Fruit fly (Drosophila melanogaster): Measurements from ENCODE around the gene jar.
A peak's percentile ranks its signal among the peaks of the same experiment; 100 is the strongest.

The jar gene

dm6 chr3R:24293171-24293570 lies 22.1 kb upstream of the jar start (continued):
- no peak for TF ChIP-seq Mrtf (GFP tag; IDR thresholded peaks at IDR 0.05)
- peak; percentile 26 for TF ChIP-seq sqz (GFP tag; optimal IDR thresholded peaks at IDR 0.05)
- no peak for TF ChIP-seq schlank (tag; optimal IDR thresholded peaks at IDR 0.05)
- peak; percentile 52 for TF ChIP-seq HLHmδ (GFP tag; optimal IDR thresholded peaks at IDR 0.05)
- TF ChIP-seq Camta (GFP tag; optimal IDR thresholded peaks at IDR 0.05), result no peak
- TF ChIP-seq nerfin-1 (tag; optimal IDR thresholded peaks at IDR 0.05), result peak; percentile 57
- TF ChIP-seq MBD-R2 (GFP tag; IDR thresholded peaks at IDR 0.05), result no peak
- TF ChIP-seq CG18011 (GFP tag; optimal IDR thresholded peaks at IDR 0.05), result no peak
- TF ChIP-seq shn (GFP tag; optimal IDR thresholded peaks at IDR 0.05), result no peak
- no peak for TF ChIP-seq CG10565 (GFP tag; optimal IDR thresholded peaks at IDR 0.05)
- no peak for TF ChIP-seq Kr (GFP tag; optimal IDR thresholded peaks at IDR 0.05)
- TF ChIP-seq CG1233 (GFP tag; optimal IDR thresholded peaks at IDR 0.05), result peak; percentile 46
- no peak for TF ChIP-seq CG10366 (GFP tag; IDR thresholded peaks at IDR 0.05)
- TF ChIP-seq CG15073 (GFP tag; optimal IDR thresholded peaks at IDR 0.05), result no peak
- TF ChIP-seq CG17359 (tag; optimal IDR thresholded peaks at IDR 0.05), result peak; percentile 60
- no peak for TF ChIP-seq CG5245 (GFP tag; optimal IDR thresholded peaks at IDR 0.05)
- TF ChIP-seq CG31388 (GFP tag; optimal IDR thresholded peaks at IDR 0.05), result no peak
- TF ChIP-seq CG6854 (GFP tag; optimal IDR thresholded peaks at IDR 0.05), result no peak
- TF ChIP-seq tgo (GFP tag; IDR thresholded peaks at IDR 0.05), result no peak
- no peak for TF ChIP-seq CG11093 (GFP tag; IDR thresholded peaks at IDR 0.05)
- no peak for TF ChIP-seq CG14441 (GFP tag; IDR thresholded peaks at IDR 0.05)
- no peak for TF ChIP-seq slp2 (GFP tag; optimal IDR thresholded peaks at IDR 0.05)
- TF ChIP-seq D19A (tag; optimal IDR thresholded peaks at IDR 0.05), result peak; percentile 8
- no peak for TF ChIP-seq toy (GFP tag; IDR thresholded peaks at IDR 0.05)
- TF ChIP-seq CG10654 (GFP tag; optimal IDR thresholded peaks at IDR 0.05), result no peak
- no peak for TF ChIP-seq Ptx1 (GFP tag; IDR thresholded peaks at IDR 0.05)
- no peak for TF ChIP-seq Lpt (GFP tag; optimal IDR thresholded peaks at IDR 0.05)
- no peak for TF ChIP-seq CG13287 (GFP tag; IDR thresholded peaks at IDR 0.05; ENCODE audit: partially characterized antibody)
- no peak for TF ChIP-seq CG6175 (GFP tag; IDR thresholded peaks at IDR 0.05)
- TF ChIP-seq CG4820 (GFP tag; optimal IDR thresholded peaks at IDR 0.05), result no peak
- TF ChIP-seq CG15696 (tag; optimal IDR thresholded peaks at IDR 0.05), result peak; percentile 58
- TF ChIP-seq Sry-β (GFP tag; optimal IDR thresholded peaks at IDR 0.05), result peak; percentile 35
- no peak for TF ChIP-seq CG2116 (GFP tag; optimal IDR thresholded peaks at IDR 0.05)
- TF ChIP-seq CG11504 (tag; optimal IDR thresholded peaks at IDR 0.05), result peak; percentile 15
- no peak for TF ChIP-seq CG1024 (GFP tag; IDR thresholded peaks at IDR 0.05)
- no peak for TF ChIP-seq CG2889 (GFP tag; IDR thresholded peaks at IDR 0.05)
- TF ChIP-seq Ets65A (GFP tag), result peak; percentile 61
- no peak for TF ChIP-seq amos (GFP tag; IDR thresholded peaks at IDR 0.05; ENCODE audit: partially characterized antibody)
- no peak for TF ChIP-seq CG12942 (GFP tag; optimal IDR thresholded peaks at IDR 0.05)
- TF ChIP-seq CG18764 (GFP tag; optimal IDR thresholded peaks at IDR 0.05), result no peak
- TF ChIP-seq Sin3A (optimal IDR thresholded peaks at IDR 0.05), result no peak
- no peak for TF ChIP-seq p53 (GFP tag; optimal IDR thresholded peaks at IDR 0.05)
- TF ChIP-seq CG42726 (GFP tag; IDR thresholded peaks at IDR 0.05; ENCODE audit: partially characterized antibody), result no peak
- no peak for TF ChIP-seq vnd (GFP tag; IDR thresholded peaks at IDR 0.05; ENCODE audit: partially characterized antibody)
- TF ChIP-seq Aef1 (GFP tag; IDR thresholded peaks at IDR 0.05), result no peak
- TF ChIP-seq zen (tag; optimal IDR thresholded peaks at IDR 0.05), result no peak
- peak; percentile 66 for TF ChIP-seq dmrt11E (tag; optimal IDR thresholded peaks at IDR 0.05)
- TF ChIP-seq bsh (GFP tag; optimal IDR thresholded peaks at IDR 0.05), result peak in 1 of 2 experiments; percentile 84
- TF ChIP-seq CG11247 (GFP tag; IDR thresholded peaks at IDR 0.05), result no peak
- TF ChIP-seq onecut (GFP tag; IDR thresholded peaks at IDR 0.05), result no peak
- no peak for TF ChIP-seq CG4282 (GFP tag; optimal IDR thresholded peaks at IDR 0.05)
- TF ChIP-seq Taf1 (GFP tag; IDR thresholded peaks at IDR 0.05), result no peak
- TF ChIP-seq CG17802 (tag; optimal IDR thresholded peaks at IDR 0.05), result no peak

All from whole organism, embryonic.